Fruit fly (Drosophila melanogaster) whole organism, prepupa: Measurements from ENCODE around the gene path.

Source experiments
- Blimp-1 ChIP-seq: fragments of 200-800 bp; sonication (Bioruptor generic); optimal IDR thresholded peaks from 3 replicates; lab custom pipeline; 2017; ENCODE audit warnings: missing biosample characterization, missing genetic modification characterization, mild to moderate bottlenecking, moderate library complexity, missing genetic modification reagents
- CG10631 ChIP-seq: fragments of 200-800 bp; sonication (Bioruptor generic); optimal IDR thresholded peaks from 2 replicates; lab custom pipeline; 2016; ENCODE audit warnings: missing biosample characterization, missing genetic modification characterization
- CG11762 ChIP-seq: fragments of 200-800 bp; sonication (Bioruptor generic); optimal IDR thresholded peaks from 3 replicates; lab custom pipeline; 2016; ENCODE audit warnings: missing biosample characterization, missing genetic modification characterization; ENCODE audit not compliant: insufficient read depth
- CG1621 ChIP-seq: fragments of 200-800 bp; sonication (Bioruptor generic); optimal IDR thresholded peaks from 3 replicates; lab custom pipeline; 2018; ENCODE audit warnings: missing biosample characterization, mild to moderate bottlenecking, missing genetic modification characterization
- CG16779 ChIP-seq: fragments of 200-800 bp; sonication (Bioruptor generic); optimal IDR thresholded peaks from 3 replicates; lab custom pipeline; 2017; ENCODE audit warnings: missing biosample characterization, mild to moderate bottlenecking, missing genetic modification characterization
- CG3032 ChIP-seq: fragments of 200-800 bp; optimal IDR thresholded peaks from 2 replicates; lab custom pipeline; 2019; ENCODE audit warnings: missing biosample characterization, mild to moderate bottlenecking, missing genetic modification characterization, moderate library complexity
- CG31627 ChIP-seq: fragments of 200-800 bp; sonication (Bioruptor generic); optimal IDR thresholded peaks from 3 replicates; lab custom pipeline; 2016; ENCODE audit warnings: missing biosample characterization, missing genetic modification characterization
- CG32006 ChIP-seq: fragments of 200-800 bp; sonication (Bioruptor generic); optimal IDR thresholded peaks from 3 replicates; lab custom pipeline; 2017; ENCODE audit warnings: missing biosample characterization, mild to moderate bottlenecking, missing genetic modification characterization
- CG3919 ChIP-seq: fragments of 200-800 bp; sonication (Bioruptor generic); optimal IDR thresholded peaks from 3 replicates; lab custom pipeline; 2016; ENCODE audit warnings: missing biosample characterization, missing genetic modification characterization
- CG6163 ChIP-seq: fragments of 200-800 bp; sonication (Bioruptor generic); IDR thresholded peaks from 3 replicates; pipeline ENCODE4 v1.3.6; 2022; ENCODE audit warnings: missing biosample characterization, missing genetic modification characterization
- CG6276 ChIP-seq: fragments of 200-800 bp; sonication (Bioruptor generic); optimal IDR thresholded peaks from 2 replicates; lab custom pipeline; 2017; ENCODE audit warnings: missing biosample characterization, mild to moderate bottlenecking, missing genetic modification characterization
- CG6808 ChIP-seq: fragments of 200-800 bp; sonication (Bioruptor generic); optimal IDR thresholded peaks from 3 replicates; lab custom pipeline; 2017; ENCODE audit warnings: missing biosample characterization, missing genetic modification characterization, mild to moderate bottlenecking, moderate library complexity, missing genetic modification reagents
- CG6854 ChIP-seq: fragments of 200-800 bp; sonication (Bioruptor generic); optimal IDR thresholded peaks from 2 replicates; lab custom pipeline; 2017; ENCODE audit warnings: missing biosample characterization, mild to moderate bottlenecking, missing genetic modification characterization
- CG8119 ChIP-seq: fragments of 200-800 bp; sonication (Bioruptor generic); IDR thresholded peaks from 3 replicates; pipeline ENCODE4 v1.3.6; 2022; ENCODE audit warnings: missing biosample characterization, missing genetic modification characterization
- CG8319 ChIP-seq: fragments of 200-800 bp; sonication (Bioruptor generic); optimal IDR thresholded peaks from 3 replicates; lab custom pipeline; 2016; ENCODE audit warnings: missing biosample characterization, missing genetic modification characterization
- CG8632 ChIP-seq: fragments of 200-800 bp; sonication (Bioruptor generic); optimal IDR thresholded peaks from 3 replicates; lab custom pipeline; 2016; ENCODE audit warnings: missing biosample characterization, missing genetic modification characterization
- CG9139 ChIP-seq: fragments of 200-800 bp; sonication (Bioruptor generic); optimal IDR thresholded peaks from 3 replicates; lab custom pipeline; 2017; ENCODE audit warnings: missing biosample characterization, mild to moderate bottlenecking, missing genetic modification characterization
- Eip75B ChIP-seq: fragments of 200-800 bp; sonication (Bioruptor generic); optimal IDR thresholded peaks from 3 replicates; lab custom pipeline; 2016; ENCODE audit warnings: missing biosample characterization, missing genetic modification characterization
- Eip78C ChIP-seq: fragments of 200-800 bp; sonication (Bioruptor generic); peaks from one replicate; lab custom pipeline; 2016; ENCODE audit warnings: missing biosample characterization, missing genetic modification characterization
- Ets96B ChIP-seq: fragments of 200-800 bp; optimal IDR thresholded peaks from 2 replicates; lab custom pipeline; 2019; ENCODE audit warnings: missing biosample characterization, mild to moderate bottlenecking, missing genetic modification characterization, moderate library complexity
- Gug ChIP-seq: fragments of 200-800 bp; sonication (Bioruptor generic); IDR thresholded peaks from 2 replicates; pipeline ENCODE4 v1.3.6; 2022; ENCODE audit warnings: missing biosample characterization, missing genetic modification characterization
- Hr39 ChIP-seq: fragments of 200-800 bp; sonication (Bioruptor generic); optimal IDR thresholded peaks from 2 replicates; lab custom pipeline; 2016; ENCODE audit warnings: missing biosample characterization, missing genetic modification characterization
- Smox ChIP-seq: fragments of 200-800 bp; sonication (Bioruptor generic); optimal IDR thresholded peaks from 3 replicates; lab custom pipeline; 2016; ENCODE audit warnings: missing biosample characterization, missing genetic modification characterization
- Sox102F ChIP-seq: fragments of 200-800 bp; sonication (Bioruptor generic); optimal IDR thresholded peaks from 2 replicates; lab custom pipeline; 2016; ENCODE audit warnings: missing biosample characterization, mild to moderate bottlenecking, missing genetic modification characterization
- Sox15 ChIP-seq: fragments of 200-800 bp; sonication (Bioruptor generic); optimal IDR thresholded peaks from 3 replicates; lab custom pipeline; 2016; ENCODE audit warnings: missing biosample characterization, missing genetic modification characterization
- achi ChIP-seq: fragments of 200-800 bp; sonication (Bioruptor generic); optimal IDR thresholded peaks from 3 replicates; lab custom pipeline; 2016; ENCODE audit warnings: missing biosample characterization, missing genetic modification characterization
- acj6 ChIP-seq: fragments of 200-800 bp; sonication (Bioruptor generic); optimal IDR thresholded peaks from 3 replicates; lab custom pipeline; 2016; ENCODE audit warnings: missing biosample characterization, missing genetic modification characterization
- cyc ChIP-seq: fragments of 200-800 bp; sonication (Bioruptor generic); optimal IDR thresholded peaks from 3 replicates; lab custom pipeline; 2016; ENCODE audit warnings: missing biosample characterization, missing genetic modification characterization
- eg ChIP-seq: fragments of 200-800 bp; sonication (Bioruptor generic); IDR thresholded peaks from 3 replicates; pipeline ENCODE4 v1.3.6; 2022; ENCODE audit warnings: missing biosample characterization, missing genetic modification characterization
- esn ChIP-seq: fragments of 200-800 bp; sonication (Bioruptor generic); optimal IDR thresholded peaks from 2 replicates; lab custom pipeline; 2016; ENCODE audit warnings: missing biosample characterization, mild to moderate bottlenecking, missing genetic modification characterization, moderate library complexity
- fd59A ChIP-seq: fragments of 200-800 bp; sonication (Bioruptor generic); optimal IDR thresholded peaks from 2 replicates; lab custom pipeline; 2017; ENCODE audit warnings: missing biosample characterization, mild to moderate bottlenecking, missing genetic modification characterization, missing genetic modification reagents
- fd85E ChIP-seq: fragments of 200-800 bp; sonication (Bioruptor generic); optimal IDR thresholded peaks from 3 replicates; lab custom pipeline; 2016; ENCODE audit warnings: missing biosample characterization, missing genetic modification characterization
- net ChIP-seq: fragments of 200-800 bp; sonication (Bioruptor generic); optimal IDR thresholded peaks from 3 replicates; lab custom pipeline; 2016; ENCODE audit warnings: missing biosample characterization, missing genetic modification characterization
- pdm3 ChIP-seq: fragments of 200-800 bp; sonication (Bioruptor generic); optimal IDR thresholded peaks from 3 replicates; lab custom pipeline; 2016; ENCODE audit warnings: missing biosample characterization, missing genetic modification characterization
- svp ChIP-seq: fragments of 200-800 bp; sonication (Bioruptor generic); peaks from one replicate; lab custom pipeline; 2016; ENCODE audit warnings: missing biosample characterization, missing genetic modification characterization
- topi ChIP-seq: fragments of 200-800 bp; sonication (Bioruptor generic); optimal IDR thresholded peaks from 3 replicates; lab custom pipeline; 2016; ENCODE audit warnings: missing biosample characterization, missing genetic modification characterization

path gene

dm6 chr3L:9525444-9525843 lies 20.3 kb upstream of the path start, which contains the start of gene CG33700:
TSS of gene CG33700 (minus strand) at chr3L:9525544.
- TF ChIP-seq esn (no peak), CG9139 (GFP tag; lab: Kevin White, UChicago) (peak; percentile 16), Eip75B (no peak), net (no peak), Eip78C (GFP tag; lab: Kevin White, UChicago) (peak; percentile 3), CG3032 (tag; lab: Kevin White, UChicago) (peak; percentile 2), Gug (GFP tag; lab: Robert Waterston, UW) (no peak), CG6808 (peak; percentile 41), acj6 (GFP tag; lab: Kevin White, UChicago) (no peak), CG1621 (tag; lab: Kevin White, UChicago) (peak; percentile 35)

dm6 chr3L:9513309-9513708 lies 8.2 kb upstream of the path start, which contains the start of gene CG33702:
TSS of gene CG33702 (minus strand) at chr3L:9513409.
- no peak for TF ChIP-seq acj6 (GFP tag; lab: Kevin White, UChicago)
- TF ChIP-seq Ets96B (tag; lab: Kevin White, UChicago) = no peak
- TF ChIP-seq CG32006 = no peak
- TF ChIP-seq CG6276 (GFP tag; lab: Kevin White, UChicago) = no peak
- no peak for TF ChIP-seq Blimp-1 (GFP tag; lab: Kevin White, UChicago)
- TF ChIP-seq fd85E = no peak
- no peak for TF ChIP-seq cyc (GFP tag; lab: Kevin White, UChicago)
- no peak for TF ChIP-seq fd59A (GFP tag; lab: Kevin White, UChicago)
- TF ChIP-seq Smox (GFP tag; lab: Kevin White, UChicago) = no peak
- TF ChIP-seq CG10631 (GFP tag; lab: Kevin White, UChicago) = no peak
- no peak for TF ChIP-seq CG6808
- TF ChIP-seq CG8119 (GFP tag; lab: Robert Waterston, UW) = no peak
- no peak for TF ChIP-seq eg (GFP tag; lab: Robert Waterston, UW)
- TF ChIP-seq Sox15 = no peak
- TF ChIP-seq CG3919 (GFP tag; lab: Kevin White, UChicago) = no peak
- TF ChIP-seq CG6163 (GFP tag; lab: Robert Waterston, UW) = no peak
- no peak for TF ChIP-seq topi
- TF ChIP-seq achi (GFP tag; lab: Kevin White, UChicago) = no peak
- TF ChIP-seq CG31627 (GFP tag; lab: Kevin White, UChicago) = no peak

dm6 chr3L:9512560-9512959 lies 7.4 kb upstream of the path start, which contains the start of gene CG33703:
TSS of gene CG33703 (minus strand) at chr3L:9512660.
- TF ChIP-seq fd59A (GFP tag; lab: Kevin White, UChicago) (no peak), CG16779 (tag; lab: Kevin White, UChicago) (no peak), pdm3 (GFP tag; lab: Kevin White, UChicago) (no peak), CG6854 (GFP tag; lab: Kevin White, UChicago) (no peak), CG8632 (GFP tag; lab: Kevin White, UChicago) (no peak), svp (GFP tag; lab: Kevin White, UChicago) (no peak), cyc (GFP tag; lab: Kevin White, UChicago) (no peak), CG11762 (GFP tag; lab: Kevin White, UChicago) (no peak), esn (no peak), Hr39 (GFP tag; lab: Kevin White, UChicago) (no peak), CG8319 (GFP tag; lab: Kevin White, UChicago) (no peak), Sox102F (GFP tag; lab: Kevin White, UChicago) (no peak)
